Fruit fly (Drosophila melanogaster) whole organism, prepupa: Measurements from ENCODE around the gene CG12560.
A peak's percentile ranks its signal among the peaks of the same experiment; 100 is the strongest.

Experiments
- CG10631 ChIP-seq: fragments of 200-800 bp; sonication (Bioruptor generic); optimal IDR thresholded peaks from 2 replicates; lab custom pipeline; 2016; ENCODE audit warnings: missing biosample characterization, missing genetic modification characterization
- CG10669 ChIP-seq: fragments of 200-800 bp; sonication (Bioruptor generic); optimal IDR thresholded peaks from 3 replicates; lab custom pipeline; 2018; ENCODE audit warnings: missing biosample characterization, mild to moderate bottlenecking, missing genetic modification characterization, moderate library complexity
- CG11294 ChIP-seq: fragments of 200-800 bp; sonication (Bioruptor generic); IDR thresholded peaks from 2 replicates; pipeline ENCODE4 v1.3.6; 2022; ENCODE audit warnings: missing biosample characterization, missing genetic modification characterization
- CG11762 ChIP-seq: fragments of 200-800 bp; sonication (Bioruptor generic); optimal IDR thresholded peaks from 3 replicates; lab custom pipeline; 2016; ENCODE audit warnings: missing biosample characterization, missing genetic modification characterization; ENCODE audit not compliant: insufficient read depth
- CG15336 ChIP-seq: fragments of 200-800 bp; sonication (Bioruptor generic); IDR thresholded peaks from 2 replicates; pipeline ENCODE4 v1.3.6; 2022; ENCODE audit warnings: missing biosample characterization, missing genetic modification characterization
- CG1621 ChIP-seq: fragments of 200-800 bp; sonication (Bioruptor generic); optimal IDR thresholded peaks from 3 replicates; lab custom pipeline; 2018; ENCODE audit warnings: missing biosample characterization, mild to moderate bottlenecking, missing genetic modification characterization
- CG16779 ChIP-seq: fragments of 200-800 bp; sonication (Bioruptor generic); optimal IDR thresholded peaks from 3 replicates; lab custom pipeline; 2017; ENCODE audit warnings: missing biosample characterization, mild to moderate bottlenecking, missing genetic modification characterization
- CG3032 ChIP-seq: fragments of 200-800 bp; optimal IDR thresholded peaks from 2 replicates; lab custom pipeline; 2019; ENCODE audit warnings: missing biosample characterization, mild to moderate bottlenecking, missing genetic modification characterization, moderate library complexity
- CG32006 ChIP-seq: fragments of 200-800 bp; sonication (Bioruptor generic); optimal IDR thresholded peaks from 3 replicates; lab custom pipeline; 2017; ENCODE audit warnings: missing biosample characterization, mild to moderate bottlenecking, missing genetic modification characterization
- CG34406 ChIP-seq: fragments of 200-800 bp; sonication (Bioruptor generic); optimal IDR thresholded peaks from 3 replicates; lab custom pipeline; 2016; ENCODE audit warnings: missing biosample characterization, missing genetic modification characterization
- CG3919 ChIP-seq: fragments of 200-800 bp; sonication (Bioruptor generic); optimal IDR thresholded peaks from 3 replicates; lab custom pipeline; 2016; ENCODE audit warnings: missing biosample characterization, missing genetic modification characterization
- CG4318 ChIP-seq: fragments of 200-800 bp; sonication (Bioruptor generic); optimal IDR thresholded peaks from 3 replicates; lab custom pipeline; 2017; ENCODE audit warnings: missing biosample characterization, mild to moderate bottlenecking, missing genetic modification characterization
- CG6163 ChIP-seq: fragments of 200-800 bp; sonication (Bioruptor generic); IDR thresholded peaks from 3 replicates; pipeline ENCODE4 v1.3.6; 2022; ENCODE audit warnings: missing biosample characterization, missing genetic modification characterization
- CG6276 ChIP-seq: fragments of 200-800 bp; sonication (Bioruptor generic); optimal IDR thresholded peaks from 2 replicates; lab custom pipeline; 2017; ENCODE audit warnings: missing biosample characterization, mild to moderate bottlenecking, missing genetic modification characterization
- CG6792 ChIP-seq: fragments of 200-800 bp; sonication (Bioruptor generic); optimal IDR thresholded peaks from 3 replicates; lab custom pipeline; 2016; ENCODE audit warnings: missing biosample characterization, missing genetic modification characterization
- CG7368 ChIP-seq: fragments of 200-800 bp; sonication (Bioruptor generic); optimal IDR thresholded peaks from 3 replicates; lab custom pipeline; 2016; ENCODE audit warnings: missing biosample characterization, missing genetic modification characterization
- CG8119 ChIP-seq: fragments of 200-800 bp; sonication (Bioruptor generic); IDR thresholded peaks from 3 replicates; pipeline ENCODE4 v1.3.6; 2022; ENCODE audit warnings: missing biosample characterization, missing genetic modification characterization
- CG8319 ChIP-seq: fragments of 200-800 bp; sonication (Bioruptor generic); optimal IDR thresholded peaks from 3 replicates; lab custom pipeline; 2016; ENCODE audit warnings: missing biosample characterization, missing genetic modification characterization
- CG9139 ChIP-seq: fragments of 200-800 bp; sonication (Bioruptor generic); optimal IDR thresholded peaks from 3 replicates; lab custom pipeline; 2017; ENCODE audit warnings: missing biosample characterization, mild to moderate bottlenecking, missing genetic modification characterization
- Eip93F ChIP-seq: fragments of 200-800 bp; sonication (Bioruptor generic); optimal IDR thresholded peaks from 2 replicates; lab custom pipeline; 2016; ENCODE audit warnings: missing biosample characterization, mild to moderate bottlenecking, missing genetic modification characterization
- Ets96B ChIP-seq: fragments of 200-800 bp; optimal IDR thresholded peaks from 2 replicates; lab custom pipeline; 2019; ENCODE audit warnings: missing biosample characterization, mild to moderate bottlenecking, missing genetic modification characterization, moderate library complexity
- Gug ChIP-seq: fragments of 200-800 bp; sonication (Bioruptor generic); IDR thresholded peaks from 2 replicates; pipeline ENCODE4 v1.3.6; 2022; ENCODE audit warnings: missing biosample characterization, missing genetic modification characterization
- Hr39 ChIP-seq: fragments of 200-800 bp; sonication (Bioruptor generic); optimal IDR thresholded peaks from 2 replicates; lab custom pipeline; 2016; ENCODE audit warnings: missing biosample characterization, missing genetic modification characterization
- Hr4 ChIP-seq: fragments of 200-800 bp; sonication (Bioruptor generic); optimal IDR thresholded peaks from 3 replicates; lab custom pipeline; 2016; ENCODE audit warnings: missing biosample characterization, missing genetic modification characterization
- Lpt ChIP-seq: fragments of 200-800 bp; sonication (Bioruptor generic); optimal IDR thresholded peaks from 3 replicates; lab custom pipeline; 2016; ENCODE audit warnings: missing biosample characterization, missing genetic modification characterization
- Met ChIP-seq: fragments of 200-800 bp; sonication (Bioruptor generic); optimal IDR thresholded peaks from 3 replicates; lab custom pipeline; 2016; ENCODE audit warnings: missing biosample characterization, missing genetic modification characterization
- OdsH ChIP-seq: fragments of 200-800 bp; sonication (Bioruptor generic); optimal IDR thresholded peaks from 3 replicates; lab custom pipeline; 2016; ENCODE audit warnings: missing biosample characterization, missing genetic modification characterization
- Smox ChIP-seq: fragments of 200-800 bp; sonication (Bioruptor generic); optimal IDR thresholded peaks from 3 replicates; lab custom pipeline; 2016; ENCODE audit warnings: missing biosample characterization, missing genetic modification characterization
- Sox102F ChIP-seq: fragments of 200-800 bp; sonication (Bioruptor generic); optimal IDR thresholded peaks from 2 replicates; lab custom pipeline; 2016; ENCODE audit warnings: missing biosample characterization, mild to moderate bottlenecking, missing genetic modification characterization
- Sox14 ChIP-seq: fragments of 200-800 bp; sonication (Bioruptor generic); optimal IDR thresholded peaks from 3 replicates; lab custom pipeline; 2016; ENCODE audit warnings: missing biosample characterization, missing genetic modification characterization
- Sox15 ChIP-seq: fragments of 200-800 bp; sonication (Bioruptor generic); optimal IDR thresholded peaks from 3 replicates; lab custom pipeline; 2016; ENCODE audit warnings: missing biosample characterization, missing genetic modification characterization
- achi ChIP-seq: fragments of 200-800 bp; sonication (Bioruptor generic); optimal IDR thresholded peaks from 3 replicates; lab custom pipeline; 2016; ENCODE audit warnings: missing biosample characterization, missing genetic modification characterization
- acj6 ChIP-seq: fragments of 200-800 bp; sonication (Bioruptor generic); optimal IDR thresholded peaks from 3 replicates; lab custom pipeline; 2016; ENCODE audit warnings: missing biosample characterization, missing genetic modification characterization
- dac ChIP-seq: fragments of 200-800 bp; sonication (Bioruptor generic); optimal IDR thresholded peaks from 2 replicates; lab custom pipeline; 2017; ENCODE audit warnings: missing biosample characterization, mild to moderate bottlenecking, missing genetic modification characterization
- dsx ChIP-seq: fragments of 200-800 bp; optimal IDR thresholded peaks from 3 replicates; lab custom pipeline; 2019; ENCODE audit warnings: missing biosample characterization, mild to moderate bottlenecking, missing genetic modification characterization, moderate library complexity; ENCODE audit not compliant: poor library complexity, severe bottlenecking
- eg ChIP-seq: fragments of 200-800 bp; sonication (Bioruptor generic); IDR thresholded peaks from 3 replicates; pipeline ENCODE4 v1.3.6; 2022; ENCODE audit warnings: missing biosample characterization, missing genetic modification characterization
- fd85E ChIP-seq: fragments of 200-800 bp; sonication (Bioruptor generic); optimal IDR thresholded peaks from 3 replicates; lab custom pipeline; 2016; ENCODE audit warnings: missing biosample characterization, missing genetic modification characterization
- lz ChIP-seq: fragments of 200-800 bp; sonication (Bioruptor generic); optimal IDR thresholded peaks from 3 replicates; lab custom pipeline; 2016; ENCODE audit warnings: missing biosample characterization, missing genetic modification characterization
- net ChIP-seq: fragments of 200-800 bp; sonication (Bioruptor generic); optimal IDR thresholded peaks from 3 replicates; lab custom pipeline; 2016; ENCODE audit warnings: missing biosample characterization, missing genetic modification characterization
- salr ChIP-seq, 2 experiments: fragments of 200-800 bp; sonication (Bioruptor generic); optimal IDR thresholded peaks; 3 replicates each; lab custom pipeline; 2016 to 2018; ENCODE audit warnings: missing biosample characterization in 2 of 2, missing genetic modification characterization in 2 of 2, mild to moderate bottlenecking in 1 of 2
- spab ChIP-seq: fragments of 200-800 bp; sonication (Bioruptor generic); optimal IDR thresholded peaks from 2 replicates; lab custom pipeline; 2017; ENCODE audit warnings: missing biosample characterization, mild to moderate bottlenecking, missing genetic modification characterization, missing genetic modification reagents
- ss ChIP-seq, 2 experiments: fragments of 200-800 bp; sonication (Bioruptor generic); optimal IDR thresholded peaks; 2 replicates in 1 of 2; 3 replicates in 1 of 2; lab custom pipeline; 2017 to 2018; ENCODE audit warnings: mild to moderate bottlenecking in 2 of 2, missing biosample characterization in 2 of 2, missing genetic modification characterization in 2 of 2, moderate library complexity in 1 of 2
- svp ChIP-seq: fragments of 200-800 bp; sonication (Bioruptor generic); peaks from one replicate; lab custom pipeline; 2016; ENCODE audit warnings: missing biosample characterization, missing genetic modification characterization
- topi ChIP-seq: fragments of 200-800 bp; sonication (Bioruptor generic); optimal IDR thresholded peaks from 3 replicates; lab custom pipeline; 2016; ENCODE audit warnings: missing biosample characterization, missing genetic modification characterization
- vri ChIP-seq: fragments of 200-800 bp; sonication (Bioruptor generic); optimal IDR thresholded peaks from 3 replicates; lab custom pipeline; 2016; ENCODE audit warnings: missing biosample characterization, mild to moderate bottlenecking, missing genetic modification characterization

CG12560 gene

DNA sequence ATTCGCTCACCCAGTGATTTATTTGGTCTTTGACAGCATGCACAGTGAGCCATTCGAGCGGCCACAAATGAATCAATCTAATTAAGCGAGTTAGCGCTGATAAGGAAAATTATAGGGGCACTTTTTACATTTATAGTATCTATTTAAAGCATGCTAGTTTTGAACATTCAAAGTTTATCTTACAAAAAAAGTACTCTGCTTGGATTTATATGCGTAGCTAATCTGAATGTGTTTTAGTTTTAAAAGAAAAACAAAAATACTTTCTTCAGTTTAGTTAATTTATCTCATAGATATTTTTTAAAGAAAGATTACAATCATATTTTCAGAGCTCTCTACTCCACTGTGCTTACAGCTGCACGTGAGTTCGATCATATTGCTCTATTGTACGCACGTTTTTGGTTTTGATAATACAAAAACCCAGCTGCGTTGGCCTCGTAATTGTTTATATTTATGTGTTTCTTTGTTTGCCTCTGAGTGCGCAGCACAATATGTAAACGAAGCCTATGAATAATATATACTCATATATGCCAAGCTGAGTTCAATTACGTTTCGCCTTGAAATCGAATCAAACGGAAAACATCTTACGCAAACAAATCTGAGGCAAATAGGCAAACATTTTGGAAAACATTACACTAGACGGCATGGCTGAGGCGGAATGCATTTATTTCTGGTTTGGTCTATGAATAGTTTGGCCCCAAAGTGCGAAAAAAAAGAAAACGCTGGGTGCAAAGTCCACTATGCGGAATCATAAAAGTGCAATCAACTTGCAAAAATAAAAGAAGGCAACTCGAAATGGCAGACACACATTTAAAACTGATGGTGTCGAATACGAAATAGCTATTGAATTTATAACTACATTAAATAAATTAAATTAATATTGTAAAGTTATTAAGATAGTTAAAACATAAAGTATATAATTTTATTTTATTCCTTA lies 7.3 kb downstream of the CG12560 start (continued):
- TF ChIP-seq achi (GFP tag; lab: Kevin White, UChicago), result peak; percentile 91
- peak; percentile 91 for TF ChIP-seq OdsH (GFP tag; lab: Kevin White, UChicago)
- peak; percentile 86 for TF ChIP-seq dac (GFP tag; lab: Kevin White, UChicago)
- TF ChIP-seq CG9139 (GFP tag; lab: Kevin White, UChicago), result peak; percentile 62
- TF ChIP-seq Sox14 (GFP tag; lab: Kevin White, UChicago), result peak; percentile 92
- TF ChIP-seq fd85E (GFP tag; lab: Kevin White, UChicago), result peak; percentile 48
- peak; percentile 96 for TF ChIP-seq CG15336
- peak; percentile 96 for TF ChIP-seq CG32006 (GFP tag; lab: Kevin White, UChicago)
- TF ChIP-seq CG6163 (GFP tag; lab: Robert Waterston, UW), result peak; percentile 81
- TF ChIP-seq CG1621, result peak; percentile 71
- peak; percentile 92 for TF ChIP-seq net (GFP tag; lab: Kevin White, UChicago)

DNA sequence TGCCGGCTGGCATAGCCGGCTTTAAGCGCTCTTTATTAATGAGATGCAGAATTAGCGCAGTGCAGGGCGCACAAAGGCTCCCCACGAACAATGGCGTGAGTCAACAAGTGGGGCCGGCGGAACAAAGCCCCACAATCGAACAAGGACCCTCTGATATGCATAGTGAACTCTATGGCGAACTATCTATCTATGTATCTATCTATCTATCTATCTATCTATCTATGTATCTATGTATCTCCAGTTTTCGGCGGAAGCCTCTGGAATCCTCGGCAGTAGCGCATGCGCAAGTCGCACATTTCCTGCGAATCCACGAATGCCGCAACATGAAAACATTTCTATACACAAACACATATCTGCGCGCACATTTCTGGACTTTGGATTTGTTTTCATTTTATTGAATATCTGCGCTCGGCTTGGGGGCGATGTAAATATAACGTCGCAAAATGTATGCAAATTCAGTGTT lies 8.7 kb downstream of the CG12560 start:
- TF ChIP-seq CG7368 (peak; percentile 87), OdsH (GFP tag; lab: Kevin White, UChicago) (peak; percentile 90), CG6163 (GFP tag; lab: Robert Waterston, UW) (peak; percentile 92), CG34406 (peak; percentile 86), net (GFP tag; lab: Kevin White, UChicago) (peak; percentile 96), Ets96B (tag; lab: Kevin White, UChicago) (peak; percentile 90), CG32006 (GFP tag; lab: Kevin White, UChicago) (peak; percentile 98), dac (GFP tag; lab: Kevin White, UChicago) (peak; percentile 90), vri (GFP tag; lab: Kevin White, UChicago) (peak; percentile 77), Hr4 (GFP tag; lab: Kevin White, UChicago) (peak; percentile 97), Smox (GFP tag; lab: Kevin White, UChicago) (peak; percentile 85), fd85E (GFP tag; lab: Kevin White, UChicago) (peak; percentile 85), achi (GFP tag; lab: Kevin White, UChicago) (peak; percentile 90), Lpt (peak; percentile 88), CG11762 (peak; percentile 87), topi (peak; percentile 95), svp (GFP tag; lab: Kevin White, UChicago) (peak; percentile 99), Met (GFP tag; lab: Kevin White, UChicago) (peak; percentile 93), ss (GFP tag; optimal IDR thresholded peaks at IDR 0.05; lab: Kevin White, UChicago) (peak; percentile 96 to 99), CG1621 (peak; percentile 89), Sox102F (GFP tag; lab: Kevin White, UChicago) (peak; percentile 89), Hr39 (GFP tag; lab: Kevin White, UChicago) (peak; percentile 87), Sox14 (GFP tag; lab: Kevin White, UChicago) (peak; percentile 98), CG10669 (GFP tag; lab: Kevin White, UChicago) (peak; percentile 91), CG3032 (tag; lab: Kevin White, UChicago) (peak; percentile 88), CG8319 (peak; percentile 67), CG16779 (tag; lab: Kevin White, UChicago) (peak; percentile 96), CG4318 (peak; percentile 92), lz (GFP tag; lab: Kevin White, UChicago) (peak; percentile 91), CG15336 (peak; percentile 95), acj6 (GFP tag; lab: Kevin White, UChicago) (peak; percentile 84), CG10631 (GFP tag; lab: Kevin White, UChicago) (peak; percentile 90), Sox15 (peak; percentile 79), CG3919 (peak; percentile 94), CG8119 (GFP tag; lab: Robert Waterston, UW) (peak; percentile 94), CG9139 (GFP tag; lab: Kevin White, UChicago) (peak; percentile 95), CG6792 (peak; percentile 87), dsx (GFP tag; lab: Kevin White, UChicago) (peak; percentile 90), salr (GFP tag; optimal IDR thresholded peaks at IDR 0.05; lab: Kevin White, UChicago) (peak; percentile 80 to 90), spab (GFP tag; lab: Kevin White, UChicago) (peak; percentile 95), CG11294 (GFP tag; lab: Robert Waterston, UW) (peak; percentile 90), CG6276 (GFP tag; lab: Kevin White, UChicago) (peak; percentile 99), eg (peak; percentile 94), Eip93F (GFP tag; lab: Kevin White, UChicago) (peak; percentile 68), Gug (peak; percentile 88)
